Worm (Caenorhabditis elegans): ENCODE measurements around the gene str-97.

The str-97 gene

ce11 chrV:16155111-16155510 lies at the start of gene str-97:
TSS of gene str-97 (minus strand) at chrV:16155211.
- no peak for TF ChIP-seq Y48G9A.11 (GFP tag; IDR thresholded peaks at IDR 0.05)
- no peak for TF ChIP-seq mxl-2 (GFP tag; conservative IDR thresholded peaks at IDR 0.05)
- no peak for TF ChIP-seq ztf-11 (tag; optimal IDR thresholded peaks at IDR 0.05)
- no peak for TF ChIP-seq egl-27 (tag; optimal IDR thresholded peaks at IDR 0.05)
- no peak for TF ChIP-seq R02D3.7 (tag; optimal IDR thresholded peaks at IDR 0.05)
- TF ChIP-seq unc-62 (GFP tag; optimal IDR thresholded peaks at IDR 0.05 in 1 of 2) = peak in 1 of 2 experiments; percentile 62
- TF ChIP-seq unc-62 (tag; optimal IDR thresholded peaks at IDR 0.05) = no peak
- TF ChIP-seq Y75B8A.6 (GFP tag; IDR thresholded peaks at IDR 0.05) = no peak
- TF ChIP-seq lin-15B (tag; optimal IDR thresholded peaks at IDR 0.05) = no peak

ce11 chrV:16202618-16203017 lies 47.6 kb upstream of the str-97 start, which contains the start of gene F11A5.18:
TSS of gene F11A5.18 (plus strand) at chrV:16202918.
- TF ChIP-seq hif-1 (tag; optimal IDR thresholded peaks at IDR 0.05) = no peak
- no peak for TF ChIP-seq ama-1 (optimal IDR thresholded peaks at IDR 0.05)
- TF ChIP-seq mdt-29 (GFP tag; IDR thresholded peaks at IDR 0.05) = no peak
- no peak for TF ChIP-seq daf-12 (tag; optimal IDR thresholded peaks at IDR 0.05)
- TF ChIP-seq rbr-2 (tag; optimal IDR thresholded peaks at IDR 0.05) = no peak
- TF ChIP-seq ceh-20 (GFP tag; IDR thresholded peaks at IDR 0.05) = no peak
- TF ChIP-seq snpc-4 (tag; optimal IDR thresholded peaks at IDR 0.05) = no peak
- TF ChIP-seq Y48G9A.11 (GFP tag; IDR thresholded peaks at IDR 0.05) = no peak
- no peak for TF ChIP-seq lim-7 (GFP tag; IDR thresholded peaks at IDR 0.05)
- no peak for TF ChIP-seq zfp-2 (tag; optimal IDR thresholded peaks at IDR 0.05)
- TF ChIP-seq F26F4.8 (GFP tag; conservative IDR thresholded peaks at IDR 0.05) = no peak
- no peak for TF ChIP-seq cey-2 (tag; optimal IDR thresholded peaks at IDR 0.05; ENCODE audit: borderline replicate concordance, insufficient read depth)
- no peak for TF ChIP-seq mes-2 (tag; optimal IDR thresholded peaks at IDR 0.05; ENCODE audit: poor library complexity, severe bottlenecking)
- no peak for TF ChIP-seq T20F7.1 (GFP tag; optimal IDR thresholded peaks at IDR 0.05)
- TF ChIP-seq Y105C5A.15 (GFP tag; IDR thresholded peaks at IDR 0.05) = no peak
- TF ChIP-seq duxl-1 (tag; optimal IDR thresholded peaks at IDR 0.05; ENCODE audit: poor library complexity) = no peak
- no peak for TF ChIP-seq D1046.2 (GFP tag; IDR thresholded peaks at IDR 0.05)

ce11 chrV:16201730-16202129 lies 46.7 kb upstream of the str-97 start, which contains the start of gene F11A5.17:
TSS of gene F11A5.17 (plus strand) at chrV:16202030.
- TF ChIP-seq dmd-6 (GFP tag; IDR thresholded peaks at IDR 0.05) (no peak), tag-97 (GFP tag; IDR thresholded peaks at IDR 0.05) (no peak), unc-62 (GFP tag; optimal IDR thresholded peaks at IDR 0.05 in 1 of 2) (peak in 1 of 2 experiments; percentile 15), unc-62 (tag; optimal IDR thresholded peaks at IDR 0.05) (no peak), skn-1 (tag; optimal IDR thresholded peaks at IDR 0.05) (no peak)

DNA sequence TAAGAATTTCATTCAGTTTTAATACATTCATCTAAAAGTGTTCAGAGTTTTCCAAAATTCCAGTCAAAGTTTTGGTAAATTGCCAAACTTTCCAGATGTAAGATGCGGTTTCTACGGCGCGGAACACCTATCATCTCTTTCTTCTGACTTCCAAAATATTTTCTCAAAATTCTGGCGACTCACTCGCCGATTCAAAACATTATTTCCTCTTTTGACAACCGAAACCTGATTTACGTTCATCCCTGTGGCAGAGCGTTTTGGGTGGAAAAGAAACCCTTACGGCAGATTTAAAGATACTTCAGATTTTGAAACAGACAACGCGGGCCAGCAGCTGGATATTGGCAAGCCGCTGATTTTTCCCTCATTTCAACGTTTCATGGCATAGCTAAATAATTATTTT lies 43.0 kb upstream of the str-97 start, which contains the start of gene F11A5.5:
F11A5.5 (plus strand) TSS at position 301 of the 400 bp plus-strand sequence.
- TF ChIP-seq daf-19 (GFP tag; conservative IDR thresholded peaks at IDR 0.05) (no peak), dve-1 (tag; optimal IDR thresholded peaks at IDR 0.05; ENCODE audit: insufficient read depth) (no peak), nhr-111 (GFP tag; optimal IDR thresholded peaks at IDR 0.05) (no peak), ceh-28 (tag; optimal IDR thresholded peaks at IDR 0.05) (no peak), lin-39 (tag; optimal IDR thresholded peaks at IDR 0.05) (no peak), lin-13 (GFP tag; optimal IDR thresholded peaks at IDR 0.05) (no peak), madf-9 (GFP tag; conservative IDR thresholded peaks at IDR 0.05) (no peak), spr-1 (tag; optimal IDR thresholded peaks at IDR 0.05) (no peak), F10B5.3 (tag; optimal IDR thresholded peaks at IDR 0.05) (no peak), ZK337.2 (GFP tag; IDR thresholded peaks at IDR 0.05) (no peak), ces-1 (GFP tag; optimal IDR thresholded peaks at IDR 0.05) (no peak), mdl-1 (tag; optimal IDR thresholded peaks at IDR 0.05) (no peak), T20F7.1 (GFP tag; optimal IDR thresholded peaks at IDR 0.05) (no peak), fkh-10 (GFP tag; optimal IDR thresholded peaks at IDR 0.05) (no peak), arid-1 (GFP tag; conservative IDR thresholded peaks at IDR 0.05) (no peak), nhr-76 (tag; optimal IDR thresholded peaks at IDR 0.05) (no peak), gei-8 (GFP tag; optimal IDR thresholded peaks at IDR 0.05) (no peak)

All from whole organism, L4 larva.